Worm (Caenorhabditis elegans): ENCODE results near the gene aakg-5.

aakg-5 gene

ce11 chrII:9984866-9985336, 10.0 kb upstream of the aakg-5 start:
- TF ChIP-seq flt-1 (GFP tag; IDR thresholded peaks at IDR 0.05) (no peak), ztf-29 (GFP tag; IDR thresholded peaks at IDR 0.05) (no peak), ref-1 (GFP tag; conservative IDR thresholded peaks at IDR 0.05) (no peak), T22C8.4 (GFP tag; IDR thresholded peaks at IDR 0.05) (no peak), ztf-23 (GFP tag; IDR thresholded peaks at IDR 0.05) (no peak), med-1 (GFP tag; optimal IDR thresholded peaks at IDR 0.05; ENCODE audit: insufficient read depth) (no peak), klf-2 (GFP tag; conservative IDR thresholded peaks at IDR 0.05) (no peak), tab-1 (GFP tag; IDR thresholded peaks at IDR 0.05) (no peak), cog-1 (tag; optimal IDR thresholded peaks at IDR 0.05) (no peak)

ce11 chrII:9982437-9982836, 7.5 kb upstream of the aakg-5 start:
- TF ChIP-seq ref-1 (GFP tag; conservative IDR thresholded peaks at IDR 0.05) (no peak), ztf-23 (GFP tag; IDR thresholded peaks at IDR 0.05) (no peak), med-1 (GFP tag; optimal IDR thresholded peaks at IDR 0.05; ENCODE audit: insufficient read depth) (no peak), T22C8.4 (GFP tag; IDR thresholded peaks at IDR 0.05) (no peak)

ce11 chrII:9981760-9982159, 6.8 kb upstream of the aakg-5 start, which contains the start of gene sdz-38:
Gene sdz-38, minus strand, starts transcription at chrII:9981860.
- TF ChIP-seq ztf-29 (GFP tag; IDR thresholded peaks at IDR 0.05) (no peak), ref-1 (GFP tag; conservative IDR thresholded peaks at IDR 0.05) (no peak), med-1 (GFP tag; optimal IDR thresholded peaks at IDR 0.05; ENCODE audit: insufficient read depth) (no peak), flt-1 (GFP tag; IDR thresholded peaks at IDR 0.05) (no peak), cog-1 (tag; optimal IDR thresholded peaks at IDR 0.05) (no peak), klf-2 (GFP tag; conservative IDR thresholded peaks at IDR 0.05) (no peak), T22C8.4 (GFP tag; IDR thresholded peaks at IDR 0.05) (no peak)

- no peak for TF ChIP-seq tab-1 (GFP tag; IDR thresholded peaks at IDR 0.05)
- TF ChIP-seq ztf-29 (GFP tag; IDR thresholded peaks at IDR 0.05), result no peak
- TF ChIP-seq klf-2 (GFP tag; conservative IDR thresholded peaks at IDR 0.05), result no peak
- no peak for TF ChIP-seq T22C8.4 (GFP tag; IDR thresholded peaks at IDR 0.05)
- no peak for TF ChIP-seq cog-1 (tag; optimal IDR thresholded peaks at IDR 0.05)
- TF ChIP-seq ztf-23 (GFP tag; IDR thresholded peaks at IDR 0.05), result no peak
Measured at ce11 chrII:9980077-9980631, 5.2 kb upstream of the aakg-5 start, which contains the start of gene ZK892.6. Gene ZK892.6, minus strand, starts transcription at chrII:9980127.

- TF ChIP-seq flt-1 (GFP tag; IDR thresholded peaks at IDR 0.05) (no peak), cog-1 (tag; optimal IDR thresholded peaks at IDR 0.05) (no peak), ref-1 (GFP tag; conservative IDR thresholded peaks at IDR 0.05) (no peak)
Measured at ce11 chrII:9976405-9976804, 1.5 kb upstream of the aakg-5 start, which contains the start of gene R53.8. Gene R53.8, plus strand, starts transcription at chrII:9976705.

- no peak for TF ChIP-seq ztf-23 (GFP tag; IDR thresholded peaks at IDR 0.05)
Measured at ce11 chrII:9974210-9974609, 715 bp downstream of the aakg-5 start.

ce11 chrII:9970438-9971092, 4.4 kb downstream of the aakg-5 start, which contains the start of gene R53.5:
Gene R53.5, minus strand, starts transcription at chrII:9970488.
- TF ChIP-seq cog-1 (tag; optimal IDR thresholded peaks at IDR 0.05) (no peak), flt-1 (GFP tag; IDR thresholded peaks at IDR 0.05) (no peak), ztf-23 (GFP tag; IDR thresholded peaks at IDR 0.05) (no peak), tab-1 (GFP tag; IDR thresholded peaks at IDR 0.05) (no peak), ref-1 (GFP tag; conservative IDR thresholded peaks at IDR 0.05) (no peak), med-1 (GFP tag; optimal IDR thresholded peaks at IDR 0.05; ENCODE audit: insufficient read depth) (no peak), T22C8.4 (GFP tag; IDR thresholded peaks at IDR 0.05) (no peak), ztf-29 (GFP tag; IDR thresholded peaks at IDR 0.05) (no peak), klf-2 (GFP tag; conservative IDR thresholded peaks at IDR 0.05) (no peak)

- TF ChIP-seq med-1 (GFP tag; optimal IDR thresholded peaks at IDR 0.05; ENCODE audit: insufficient read depth), result no peak
- TF ChIP-seq ztf-29 (GFP tag; IDR thresholded peaks at IDR 0.05), result no peak
- TF ChIP-seq T22C8.4 (GFP tag; IDR thresholded peaks at IDR 0.05), result no peak
- no peak for TF ChIP-seq ztf-23 (GFP tag; IDR thresholded peaks at IDR 0.05)
- TF ChIP-seq flt-1 (GFP tag; IDR thresholded peaks at IDR 0.05), result no peak
- no peak for TF ChIP-seq klf-2 (GFP tag; conservative IDR thresholded peaks at IDR 0.05)
Measured at ce11 chrII:9967999-9968706, 6.8 kb downstream of the aakg-5 start, which contains the start of the genes R53.4 and psf-1. Gene R53.4, minus strand, starts transcription at chrII:9968049. Gene psf-1, plus strand, starts transcription at chrII:9968673.

- TF ChIP-seq T22C8.4 (GFP tag; IDR thresholded peaks at IDR 0.05) (no peak), ref-1 (GFP tag; conservative IDR thresholded peaks at IDR 0.05) (no peak), tab-1 (GFP tag; IDR thresholded peaks at IDR 0.05) (no peak), cog-1 (tag; optimal IDR thresholded peaks at IDR 0.05) (no peak), flt-1 (GFP tag; IDR thresholded peaks at IDR 0.05) (no peak), klf-2 (GFP tag; conservative IDR thresholded peaks at IDR 0.05) (no peak), ztf-23 (GFP tag; IDR thresholded peaks at IDR 0.05) (no peak), ztf-29 (GFP tag; IDR thresholded peaks at IDR 0.05) (no peak), med-1 (GFP tag; optimal IDR thresholded peaks at IDR 0.05; ENCODE audit: insufficient read depth) (no peak)
Measured at ce11 chrII:9966954-9967353, 8.0 kb downstream of the aakg-5 start, which contains the start of gene dtmk-1. Gene dtmk-1, minus strand, starts transcription at chrII:9967099.

ce11 chrII:9965325-9965724, 9.6 kb downstream of the aakg-5 start:
- TF ChIP-seq cog-1 (tag; optimal IDR thresholded peaks at IDR 0.05), result no peak
- TF ChIP-seq ztf-29 (GFP tag; IDR thresholded peaks at IDR 0.05), result no peak
- no peak for TF ChIP-seq ztf-23 (GFP tag; IDR thresholded peaks at IDR 0.05)

Data from whole organism, midembryonic.